Worm (Caenorhabditis elegans) whole organism, midembryonic: ENCODE results near the gene hcf-1.

Experiments used
- T22C8.4 ChIP-seq: fragments of 200-800 bp; sonication (Bioruptor generic); IDR thresholded peaks from 2 replicates; pipeline ENCODE4 v1.3.6; 2022; ENCODE audit warnings: missing genetic modification characterization, missing compliant biosample characterization
- cog-1 ChIP-seq: sonication (generic microtip); optimal IDR thresholded peaks from 2 replicates; lab custom pipeline; 2016; ENCODE audit warnings: missing genetic modification characterization, missing compliant biosample characterization
- flt-1 ChIP-seq: fragments of 200-800 bp; sonication (Bioruptor generic); IDR thresholded peaks from 2 replicates; pipeline ENCODE4 v1.3.6; 2022; ENCODE audit warnings: missing genetic modification characterization, missing compliant biosample characterization
- klf-2 ChIP-seq: fragments of 200-800 bp; sonication (Bioruptor generic); conservative IDR thresholded peaks from 2 replicates; pipeline ENCODE4 v1.3.6; 2022; ENCODE audit warnings: missing genetic modification reagents, missing genetic modification characterization, missing compliant biosample characterization
- med-1 ChIP-seq: sonication (generic microtip); optimal IDR thresholded peaks from 2 replicates; lab custom pipeline; 2017; ENCODE audit warnings: missing genetic modification characterization, mild to moderate bottlenecking, missing compliant biosample characterization, antibody characterized with exemption, missing genetic modification reagents; ENCODE audit not compliant: insufficient read depth
- ref-1 ChIP-seq: fragments of 200-800 bp; sonication (Bioruptor generic); conservative IDR thresholded peaks from 2 replicates; pipeline ENCODE4 v1.3.6; 2022; ENCODE audit warnings: missing genetic modification reagents, missing genetic modification characterization, missing compliant biosample characterization
- tab-1 ChIP-seq: fragments of 200-800 bp; sonication (Bioruptor generic); IDR thresholded peaks from 2 replicates; pipeline ENCODE4 v1.3.6; 2022; ENCODE audit warnings: missing genetic modification characterization, missing compliant biosample characterization
- ztf-23 ChIP-seq: fragments of 200-800 bp; sonication (Bioruptor generic); IDR thresholded peaks from 2 replicates; pipeline ENCODE4 v1.3.6; 2022; ENCODE audit warnings: missing genetic modification reagents, missing genetic modification characterization, missing compliant biosample characterization
- ztf-29 ChIP-seq: fragments of 200-800 bp; sonication (Bioruptor generic); IDR thresholded peaks from 2 replicates; pipeline ENCODE4 v1.3.6; 2022; ENCODE audit warnings: missing genetic modification reagents, missing genetic modification characterization, missing compliant biosample characterization

The hcf-1 gene

DNA sequence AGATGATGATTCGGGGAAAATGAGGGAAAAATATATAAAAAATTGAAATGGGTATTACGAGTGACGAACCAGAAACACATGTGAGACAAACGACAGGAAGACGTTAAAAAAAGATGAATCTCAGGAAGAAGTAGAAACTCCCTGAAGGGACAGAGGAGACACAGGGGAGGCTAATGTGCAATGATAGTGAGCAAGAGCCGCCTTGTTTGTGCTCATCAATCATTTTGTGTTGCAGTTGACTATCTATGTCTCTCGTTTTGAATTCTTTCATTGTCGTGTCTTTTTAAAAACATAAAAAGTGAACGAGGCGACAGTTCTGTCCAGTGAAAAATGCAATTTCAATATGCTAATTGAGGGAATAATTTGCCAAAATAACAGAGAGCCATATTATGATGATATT, 49.2 kb downstream of the hcf-1 start:
- TF ChIP-seq med-1 (no peak), flt-1 (no peak), ref-1 (no peak), ztf-29 (GFP tag; lab: Robert Waterston, UW) (no peak), T22C8.4 (no peak), klf-2 (GFP tag; lab: Robert Waterston, UW) (no peak), cog-1 (tag; lab: Kevin White, UChicago) (no peak), ztf-23 (no peak), tab-1 (GFP tag; lab: Robert Waterston, UW) (no peak)

DNA sequence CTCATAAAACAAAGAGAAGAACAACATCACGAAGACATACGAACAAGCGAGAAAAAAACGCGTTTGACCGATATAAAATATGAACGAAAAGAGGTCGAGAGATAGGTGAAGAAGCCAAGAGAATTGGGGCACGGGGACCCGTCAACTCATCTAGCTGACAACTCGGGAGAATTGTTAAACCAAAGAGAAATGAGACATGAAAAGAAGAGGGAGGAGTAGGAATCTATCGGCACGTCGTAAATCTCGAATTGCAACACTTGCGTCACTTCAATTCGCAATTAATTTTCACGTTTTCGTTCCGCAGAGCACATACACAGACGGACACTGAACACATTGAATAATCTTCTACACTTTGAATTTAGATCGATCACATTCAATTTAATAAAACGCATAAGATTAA, 50.5 kb downstream of the hcf-1 start:
- no peak for TF ChIP-seq T22C8.4
- TF ChIP-seq cog-1 (tag; lab: Kevin White, UChicago), result no peak
- TF ChIP-seq med-1, result no peak
- no peak for TF ChIP-seq ztf-29 (GFP tag; lab: Robert Waterston, UW)
- no peak for TF ChIP-seq tab-1 (GFP tag; lab: Robert Waterston, UW)
- TF ChIP-seq klf-2 (GFP tag; lab: Robert Waterston, UW), result no peak
- no peak for TF ChIP-seq ref-1
- no peak for TF ChIP-seq ztf-23
- no peak for TF ChIP-seq flt-1

ce11 chrIV:7722806-7723205, 51.3 kb downstream of the hcf-1 start, which contains the start of gene C50F7.6:
C50F7.6 (minus strand) TSS chrIV:7723199.
- TF ChIP-seq ref-1, result no peak
- no peak for TF ChIP-seq flt-1
- no peak for TF ChIP-seq tab-1 (GFP tag; lab: Robert Waterston, UW)
- no peak for TF ChIP-seq ztf-23
- TF ChIP-seq med-1, result no peak
- no peak for TF ChIP-seq ztf-29 (GFP tag; lab: Robert Waterston, UW)
- no peak for TF ChIP-seq klf-2 (GFP tag; lab: Robert Waterston, UW)
- no peak for TF ChIP-seq cog-1 (tag; lab: Kevin White, UChicago)
